Worm (Caenorhabditis elegans): ENCODE measurements around the gene clec-210.

DNA sequence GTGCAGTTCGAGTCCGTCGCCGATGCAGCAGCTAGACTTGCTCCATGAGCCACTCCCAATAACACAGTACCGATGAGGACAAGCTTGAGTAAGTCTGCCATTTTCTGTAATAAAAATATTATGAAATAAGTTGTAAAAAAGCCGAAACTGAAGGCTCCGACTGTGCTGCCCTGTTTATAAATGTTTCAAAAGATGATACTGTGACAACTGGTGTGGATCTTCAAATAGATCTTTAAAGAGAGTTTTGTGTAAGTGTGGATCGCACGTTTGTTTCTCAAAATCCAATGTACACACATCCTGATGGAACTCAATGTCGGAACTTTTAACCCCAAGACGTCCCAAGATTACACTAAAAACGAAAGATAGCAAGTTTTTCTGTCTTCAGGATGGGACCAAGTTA is 50.5 kb downstream of the clec-210 start, which contains the start of gene C36C5.15:
- TF ChIP-seq mel-28 (tag; optimal IDR thresholded peaks at IDR 0.05; ENCODE audit: borderline replicate concordance) (no peak), ztf-26 (tag; optimal IDR thresholded peaks at IDR 0.05) (no peak), dpl-1 (GFP tag; optimal IDR thresholded peaks at IDR 0.05) (no peak), tbx-9 (tag; optimal IDR thresholded peaks at IDR 0.05; ENCODE audit: borderline replicate concordance) (no peak), ZK185.1 (tag; optimal IDR thresholded peaks at IDR 0.05; ENCODE audit: poor library complexity, severe bottlenecking) (no peak), ztf-18 (tag; optimal IDR thresholded peaks at IDR 0.05) (no peak), ets-4 (GFP tag; optimal IDR thresholded peaks at IDR 0.05) (no peak), Y53G8AR.9 (GFP tag; conservative IDR thresholded peaks at IDR 0.05) (no peak), unc-62 (GFP tag; optimal IDR thresholded peaks at IDR 0.05) (no peak), hsf-1 (GFP tag; IDR thresholded peaks at IDR 0.05) (no peak)

Measured in whole organism, young adult.